Fruit fly (Drosophila melanogaster) whole organism, embryonic: ENCODE results near the gene RpL8.
A peak's percentile ranks its signal among the peaks of the same experiment; 100 is the strongest.

ENCODE experiments used
- Abd-B ChIP-seq: fragments of 200-800 bp; sonication (Bioruptor generic); optimal IDR thresholded peaks from 2 replicates; lab custom pipeline; 2018; ENCODE audit warnings: missing biosample characterization, mild to moderate bottlenecking, missing genetic modification characterization, moderate library complexity
- CG11093 ChIP-seq: fragments of 200-800 bp; sonication (Bioruptor generic); IDR thresholded peaks from 3 replicates; pipeline ENCODE4 v1.3.6; 2022; ENCODE audit warnings: missing biosample characterization, missing genetic modification characterization
- CG13775 ChIP-seq: fragments of 200-800 bp; sonication (Bioruptor generic); optimal IDR thresholded peaks from 3 replicates; lab custom pipeline; 2017; ENCODE audit warnings: missing biosample characterization, mild to moderate bottlenecking, missing genetic modification characterization
- CG15269 ChIP-seq: fragments of 200-800 bp; sonication (Bioruptor generic); optimal IDR thresholded peaks from 2 replicates; lab custom pipeline; 2018; ENCODE audit warnings: missing biosample characterization, mild to moderate bottlenecking, missing genetic modification characterization, moderate library complexity
- CG1602 ChIP-seq: fragments of 200-800 bp; sonication (Bioruptor generic); optimal IDR thresholded peaks from 3 replicates; lab custom pipeline; 2016; ENCODE audit warnings: missing biosample characterization, missing genetic modification characterization
- CG17186 ChIP-seq: fragments of 200-800 bp; sonication (Bioruptor generic); optimal IDR thresholded peaks from 3 replicates; lab custom pipeline; 2017; ENCODE audit warnings: missing biosample characterization, missing genetic modification reagents, missing genetic modification characterization
- CG18599 ChIP-seq: fragments of 200-800 bp; sonication (Bioruptor generic); optimal IDR thresholded peaks from 3 replicates; lab custom pipeline; 2017; ENCODE audit warnings: missing biosample characterization, missing genetic modification characterization, mild to moderate bottlenecking, moderate library complexity, missing genetic modification reagents
- CG18619 ChIP-seq: fragments of 200-800 bp; sonication (Bioruptor generic); optimal IDR thresholded peaks from 3 replicates; lab custom pipeline; 2017; ENCODE audit warnings: missing biosample characterization, mild to moderate bottlenecking, missing genetic modification characterization
- CG2202 ChIP-seq: fragments of 200-800 bp; sonication (Bioruptor generic); optimal IDR thresholded peaks from 2 replicates; lab custom pipeline; 2018; ENCODE audit warnings: missing biosample characterization, mild to moderate bottlenecking, missing genetic modification characterization
- CG3065 ChIP-seq: fragments of 200-800 bp; sonication (Bioruptor generic); optimal IDR thresholded peaks from 2 replicates; lab custom pipeline; 2016; ENCODE audit warnings: missing biosample characterization, missing genetic modification characterization
- CG32767 ChIP-seq: fragments of 200-800 bp; sonication (Bioruptor generic); IDR thresholded peaks from 2 replicates; pipeline ENCODE4 v1.3.6; 2022; ENCODE audit warnings: missing biosample characterization, missing genetic modification characterization
- CG33213 ChIP-seq: fragments of 200-800 bp; sonication (Bioruptor generic); optimal IDR thresholded peaks from 3 replicates; lab custom pipeline; 2016; ENCODE audit warnings: missing biosample characterization, missing genetic modification characterization
- CG3847 ChIP-seq: fragments of 200-800 bp; sonication (Bioruptor generic); IDR thresholded peaks from 2 replicates; pipeline ENCODE4 v1.3.6; 2022; ENCODE audit warnings: missing biosample characterization, missing genetic modification characterization
- CG4360 ChIP-seq: fragments of 200-800 bp; sonication (Bioruptor generic); IDR thresholded peaks from 2 replicates; pipeline ENCODE4 v1.3.6; 2022; ENCODE audit warnings: missing biosample characterization, missing genetic modification characterization
- CG6254 ChIP-seq: fragments of 200-800 bp; sonication (Bioruptor generic); optimal IDR thresholded peaks from 3 replicates; lab custom pipeline; 2017; ENCODE audit warnings: mild to moderate bottlenecking, missing biosample characterization, missing genetic modification reagents, missing genetic modification characterization
- CG6683 ChIP-seq: fragments of 200-800 bp; sonication (Bioruptor generic); optimal IDR thresholded peaks from 2 replicates; lab custom pipeline; 2017; ENCODE audit warnings: missing biosample characterization, mild to moderate bottlenecking, missing genetic modification characterization, missing genetic modification reagents
- CG8089 ChIP-seq: fragments of 200-800 bp; sonication (Bioruptor generic); optimal IDR thresholded peaks from 3 replicates; lab custom pipeline; 2016; ENCODE audit warnings: missing biosample characterization, missing genetic modification characterization
- Dbx ChIP-seq: fragments of 200-800 bp; sonication (Bioruptor generic); IDR thresholded peaks from 3 replicates; pipeline ENCODE4 v1.3.6; 2022; ENCODE audit warnings: missing biosample characterization, missing genetic modification characterization
- Dll ChIP-seq: fragments of 200-800 bp; sonication (Bioruptor generic); IDR thresholded peaks from 4 replicates; pipeline ENCODE4 v1.3.6; 2022; ENCODE audit warnings: missing biosample characterization, missing genetic modification characterization; ENCODE audit not compliant: partially characterized antibody
- Dp ChIP-seq: fragments of 200-800 bp; sonication (Bioruptor generic); optimal IDR thresholded peaks from 2 replicates; lab custom pipeline; 2018; ENCODE audit warnings: missing biosample characterization, mild to moderate bottlenecking, missing genetic modification characterization, moderate library complexity
- Elba2 ChIP-seq: fragments of 200-800 bp; sonication (Bioruptor generic); optimal IDR thresholded peaks from 3 replicates; lab custom pipeline; 2016; ENCODE audit warnings: missing biosample characterization, missing genetic modification characterization
- HHEX ChIP-seq: fragments of 200-800 bp; sonication (Bioruptor generic); optimal IDR thresholded peaks from 3 replicates; lab custom pipeline; 2017; ENCODE audit warnings: missing biosample characterization, mild to moderate bottlenecking, missing genetic modification characterization, missing genetic modification reagents
- HLH4C ChIP-seq: fragments of 200-800 bp; sonication (Bioruptor generic); IDR thresholded peaks from 3 replicates; pipeline ENCODE4 v1.3.6; 2022; ENCODE audit warnings: missing biosample characterization, missing genetic modification characterization; ENCODE audit not compliant: partially characterized antibody
- HmgZ ChIP-seq: fragments of 200-800 bp; sonication (Bioruptor generic); optimal IDR thresholded peaks from 2 replicates; lab custom pipeline; 2018; ENCODE audit warnings: missing biosample characterization, mild to moderate bottlenecking, missing genetic modification characterization
- Kr ChIP-seq: fragments of 200-800 bp; sonication (Bioruptor generic); optimal IDR thresholded peaks from 2 replicates; lab custom pipeline; 2017; ENCODE audit warnings: missing biosample characterization, mild to moderate bottlenecking, missing genetic modification characterization
- Mad ChIP-seq: fragments of 200-800 bp; sonication (Bioruptor generic); optimal IDR thresholded peaks from 2 replicates; lab custom pipeline; 2016; ENCODE audit warnings: missing biosample characterization, missing genetic modification characterization
- Mes4 ChIP-seq: fragments of 200-800 bp; sonication (Bioruptor generic); optimal IDR thresholded peaks from 2 replicates; lab custom pipeline; 2016; ENCODE audit warnings: missing biosample characterization, missing genetic modification characterization
- NC2β ChIP-seq: fragments of 200-800 bp; sonication (Bioruptor generic); optimal IDR thresholded peaks from 2 replicates; lab custom pipeline; 2016; ENCODE audit warnings: missing biosample characterization, missing genetic modification characterization
- Oli ChIP-seq: fragments of 200-800 bp; sonication (Bioruptor generic); optimal IDR thresholded peaks from 2 replicates; lab custom pipeline; 2018; ENCODE audit warnings: missing biosample characterization, mild to moderate bottlenecking, missing genetic modification characterization, moderate library complexity
- Ssrp ChIP-seq: fragments of 200-800 bp; sonication (Bioruptor generic); optimal IDR thresholded peaks from 2 replicates; lab custom pipeline; 2018; ENCODE audit warnings: missing biosample characterization, mild to moderate bottlenecking, missing genetic modification characterization, moderate library complexity
- Xrp1 ChIP-seq: fragments of 200-800 bp; sonication (Bioruptor generic); IDR thresholded peaks from 2 replicates; pipeline ENCODE4 v1.3.6; 2022; ENCODE audit warnings: missing biosample characterization, missing genetic modification characterization
- chn ChIP-seq: fragments of 200-800 bp; sonication (Bioruptor generic); optimal IDR thresholded peaks from 2 replicates; lab custom pipeline; 2016; ENCODE audit warnings: missing biosample characterization, missing genetic modification characterization
- crol ChIP-seq: fragments of 200-800 bp; sonication (Bioruptor generic); IDR thresholded peaks from 2 replicates; pipeline ENCODE4 v1.3.6; 2022; ENCODE audit warnings: missing biosample characterization, missing genetic modification characterization
- dimm ChIP-seq: fragments of 200-800 bp; sonication (Bioruptor generic); IDR thresholded peaks from 2 replicates; pipeline ENCODE4 v1.3.6; 2022; ENCODE audit warnings: missing biosample characterization, missing genetic modification characterization
- eve ChIP-seq, 2 experiments: fragments of >200 bp; optimal IDR thresholded peaks; 2 replicates each; lab custom pipeline; 2017; ENCODE audit warnings: missing biosample characterization in 2 of 2, missing genetic modification characterization in 2 of 2
- fu2 ChIP-seq: fragments of 200-800 bp; sonication (Bioruptor generic); optimal IDR thresholded peaks from 2 replicates; lab custom pipeline; 2016; ENCODE audit warnings: missing biosample characterization, missing genetic modification characterization
- gcm ChIP-seq: fragments of 200-800 bp; sonication (Bioruptor generic); optimal IDR thresholded peaks from 2 replicates; lab custom pipeline; 2019; ENCODE audit warnings: missing biosample characterization, mild to moderate bottlenecking, missing genetic modification characterization, moderate library complexity
- hbn ChIP-seq: fragments of 200-800 bp; sonication (Bioruptor generic); IDR thresholded peaks from 2 replicates; pipeline ENCODE4 v1.3.6; 2022; ENCODE audit warnings: missing biosample characterization, missing genetic modification characterization; ENCODE audit not compliant: partially characterized antibody
- ind ChIP-seq: fragments of 200-800 bp; sonication (Bioruptor generic); optimal IDR thresholded peaks from 3 replicates; lab custom pipeline; 2016; ENCODE audit warnings: missing biosample characterization, missing genetic modification characterization
- jumu ChIP-seq: fragments of 200-800 bp; sonication (Bioruptor generic); optimal IDR thresholded peaks from 3 replicates; lab custom pipeline; 2016; ENCODE audit warnings: missing biosample characterization, missing genetic modification characterization
- lilli ChIP-seq: fragments of 200-800 bp; sonication (Bioruptor generic); optimal IDR thresholded peaks from 3 replicates; lab custom pipeline; 2016; ENCODE audit warnings: missing biosample characterization, missing genetic modification characterization
- lov ChIP-seq, 2 experiments: fragments of 200-800 bp in 1 of 2; fragments of >200 bp in 1 of 2; sonication (Bioruptor generic) in 1 of 2; IDR thresholded peaks in 1 of 2; optimal IDR thresholded peaks in 1 of 2; 2 replicates in 1 of 2; 3 replicates in 1 of 2; pipeline versions ENCODE4 v1.3.6 to Lab custom; 2017 to 2022; ENCODE audit warnings: missing biosample characterization in 1 of 2, missing genetic modification characterization in 1 of 2
- onecut ChIP-seq: fragments of 200-800 bp; sonication (Bioruptor generic); IDR thresholded peaks from 2 replicates; pipeline ENCODE4 v1.3.6; 2022; ENCODE audit warnings: missing biosample characterization, missing genetic modification characterization
- pros ChIP-seq: fragments of 200-800 bp; sonication (Bioruptor generic); optimal IDR thresholded peaks from 3 replicates; lab custom pipeline; 2019; ENCODE audit warnings: missing biosample characterization, mild to moderate bottlenecking, missing genetic modification characterization, moderate library complexity
- pum ChIP-seq: fragments of 200-800 bp; sonication (Bioruptor generic); optimal IDR thresholded peaks from 2 replicates; lab custom pipeline; 2016; ENCODE audit warnings: missing biosample characterization, missing genetic modification characterization
- sima ChIP-seq: fragments of 200-800 bp; sonication (Bioruptor generic); optimal IDR thresholded peaks from 2 replicates; lab custom pipeline; 2016; ENCODE audit warnings: missing biosample characterization, missing genetic modification characterization
- sisA ChIP-seq: fragments of 200-800 bp; sonication (Bioruptor generic); IDR thresholded peaks from 2 replicates; pipeline ENCODE4 v1.3.6; 2022; ENCODE audit warnings: missing biosample characterization, missing genetic modification characterization
- sna ChIP-seq: fragments of 200-800 bp; sonication (Bioruptor generic); IDR thresholded peaks from 2 replicates; pipeline ENCODE4 v1.3.6; 2022; ENCODE audit warnings: missing biosample characterization, missing genetic modification characterization; ENCODE audit not compliant: partially characterized antibody
- ttk ChIP-seq: fragments of 200-800 bp; sonication (Bioruptor generic); IDR thresholded peaks from 2 replicates; pipeline ENCODE4 v2.1.2; 2022; ENCODE audit warnings: missing biosample characterization, missing genetic modification characterization
- wek ChIP-seq: fragments of 200-800 bp; sonication (Bioruptor generic); optimal IDR thresholded peaks from 3 replicates; lab custom pipeline; 2018; ENCODE audit warnings: missing biosample characterization, mild to moderate bottlenecking, missing genetic modification characterization, moderate library complexity
- zf30C ChIP-seq: fragments of 200-800 bp; sonication (Bioruptor generic); optimal IDR thresholded peaks from 3 replicates; lab custom pipeline; 2018; ENCODE audit warnings: missing biosample characterization, mild to moderate bottlenecking, missing genetic modification characterization

Gene RpL8

DNA sequence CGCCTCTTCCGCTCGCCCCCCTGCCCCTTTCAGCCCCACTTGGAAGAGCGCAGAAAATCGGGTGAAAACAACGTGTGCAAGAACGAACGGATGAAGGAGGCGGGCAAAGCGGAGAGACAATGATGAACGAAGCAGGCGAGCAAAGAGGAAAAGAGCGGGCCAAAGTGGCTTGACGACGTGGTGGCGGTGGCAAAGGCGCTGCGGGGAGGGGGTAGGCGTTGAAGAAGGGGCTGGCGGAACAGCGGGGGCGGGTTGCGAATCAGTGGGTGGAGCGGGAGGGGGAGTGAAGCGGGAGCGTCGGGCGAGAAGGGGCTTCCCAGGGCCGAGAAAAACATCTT, 45.5 kb downstream of the RpL8 start (continued):
- no peak for TF ChIP-seq jumu (GFP tag; lab: Kevin White, UChicago)
- TF ChIP-seq CG1602 (GFP tag; lab: Kevin White, UChicago), result no peak
- no peak for TF ChIP-seq sna (GFP tag; lab: Robert Waterston, UW)
- TF ChIP-seq CG18599 (GFP tag; lab: Kevin White, UChicago), result no peak
- peak; percentile 6 for TF ChIP-seq HmgZ (tag; lab: Kevin White, UChicago)
- no peak for TF ChIP-seq lilli (GFP tag; lab: Kevin White, UChicago)
- TF ChIP-seq Dll (GFP tag; lab: Robert Waterston, UW), result no peak
- no peak for TF ChIP-seq chn (GFP tag; lab: Kevin White, UChicago)
- no peak for TF ChIP-seq CG33213 (GFP tag; lab: Kevin White, UChicago)
- TF ChIP-seq Dbx, result 0 out of 3 replicates have a peak, but pooled peaks have one; percentile 9
- TF ChIP-seq onecut (GFP tag; lab: Robert Waterston, UW), result no peak
- no peak for TF ChIP-seq Ssrp (tag; lab: Kevin White, UChicago)
- no peak for TF ChIP-seq sima (GFP tag; lab: Kevin White, UChicago)
- no peak; the same call in 1 of the 2 replicates for TF ChIP-seq CG32767 (GFP tag; lab: Robert Waterston, UW)
- no peak for TF ChIP-seq HLH4C (GFP tag; lab: Robert Waterston, UW)
- no peak for TF ChIP-seq Xrp1 (GFP tag; lab: Robert Waterston, UW)
- no peak for TF ChIP-seq Mad (GFP tag; lab: Kevin White, UChicago)
- no peak for TF ChIP-seq HHEX (GFP tag; lab: Kevin White, UChicago)
- TF ChIP-seq Kr (GFP tag; lab: Kevin White, UChicago), result no peak
- no peak for TF ChIP-seq Mes4 (GFP tag; lab: Kevin White, UChicago)
- TF ChIP-seq CG4360 (GFP tag; lab: Robert Waterston, UW), result no peak
- no peak for TF ChIP-seq CG15269 (tag; lab: Kevin White, UChicago)
- 0 out of 3 replicates have a peak, but pooled peaks have one; percentile 19 for TF ChIP-seq CG11093
- no peak for TF ChIP-seq eve (GFP tag; optimal IDR thresholded peaks at IDR 0.05; lab: Kevin White, UChicago)
- TF ChIP-seq sisA, result 0 out of 2 replicates have a peak, but pooled peaks have one; percentile 19
- no peak for TF ChIP-seq dimm (GFP tag; lab: Robert Waterston, UW)
- no peak for TF ChIP-seq CG18619
- no peak for TF ChIP-seq pum (GFP tag; lab: Kevin White, UChicago)
- no peak for TF ChIP-seq NC2β (GFP tag; lab: Kevin White, UChicago)
- TF ChIP-seq pros, result no peak
- TF ChIP-seq CG13775, result no peak
- no peak for TF ChIP-seq CG6254 (GFP tag; lab: Kevin White, UChicago)
- no peak for TF ChIP-seq wek (GFP tag; lab: Kevin White, UChicago)
- no peak for TF ChIP-seq CG3065 (GFP tag; lab: Kevin White, UChicago)
- TF ChIP-seq gcm, result no peak
- no peak for TF ChIP-seq ind (GFP tag; lab: Kevin White, UChicago)
- TF ChIP-seq Elba2 (GFP tag; lab: Kevin White, UChicago), result no peak
- TF ChIP-seq lov (optimal IDR thresholded peaks at IDR 0.05; lab: Kevin White, UChicago), result no peak
- no peak for TF ChIP-seq lov (GFP tag; IDR thresholded peaks at IDR 0.05; lab: Robert Waterston, UW)
- no peak for TF ChIP-seq CG3847
- TF ChIP-seq hbn (GFP tag; lab: Robert Waterston, UW), result 0 out of 2 replicates have a peak, but pooled peaks have one; percentile 20
- TF ChIP-seq Dp, result no peak
- no peak for TF ChIP-seq Abd-B
- no peak for TF ChIP-seq CG8089 (GFP tag; lab: Kevin White, UChicago)
- TF ChIP-seq CG6683 (GFP tag; lab: Kevin White, UChicago), result no peak
- no peak for TF ChIP-seq Oli (tag; lab: Kevin White, UChicago)
- no peak for TF ChIP-seq zf30C (GFP tag; lab: Kevin White, UChicago)
- TF ChIP-seq ttk (GFP tag; lab: Robert Waterston, UW), result 0 out of 2 replicates have a peak, but pooled peaks have one; percentile 11
- no peak for TF ChIP-seq CG2202 (tag; lab: Kevin White, UChicago)
- peak; percentile 100 for TF ChIP-seq crol (GFP tag; lab: Robert Waterston, UW)
- TF ChIP-seq fu2 (GFP tag; lab: Kevin White, UChicago), result no peak
- no peak for TF ChIP-seq CG17186 (GFP tag; lab: Kevin White, UChicago)
